Worm (Caenorhabditis elegans): ENCODE data around the gene C01B10.3.

- no peak for TF ChIP-seq ama-1 (optimal IDR thresholded peaks at IDR 0.05)
- TF ChIP-seq ama-1 (GFP tag; optimal IDR thresholded peaks at IDR 0.05), result no peak
- TF ChIP-seq nfya-1 (tag; optimal IDR thresholded peaks at IDR 0.05; ENCODE audit: borderline replicate concordance, insufficient read depth), result no peak
- no peak for TF ChIP-seq pha-4 (tag; optimal IDR thresholded peaks at IDR 0.05)
- no peak for TF ChIP-seq zim-3 (tag; optimal IDR thresholded peaks at IDR 0.05)
- TF ChIP-seq F39B2.1 (GFP tag; IDR thresholded peaks at IDR 0.05), result no peak
- no peak for TF ChIP-seq hmg-1.2 (GFP tag; IDR thresholded peaks at IDR 0.05)
These were observed 14.1 kb downstream of the C01B10.3 start for ce11 chrIV:6607059-6607458.

All from whole organism, young adult.